Fruit fly (Drosophila melanogaster) whole organism, embryonic: ENCODE data around the gene CG5214.

Source experiments
- Adf1 ChIP-seq: fragments of 200-800 bp; sonication (Bioruptor generic); IDR thresholded peaks from 2 replicates; pipeline ENCODE4 v1.3.6; 2022; ENCODE audit warnings: missing biosample characterization, missing genetic modification characterization
- Aef1 ChIP-seq: fragments of 200-800 bp; sonication (Bioruptor generic); IDR thresholded peaks from 3 replicates; pipeline ENCODE4 v1.3.6; 2022; ENCODE audit warnings: missing biosample characterization, missing genetic modification characterization
- Awh ChIP-seq: fragments of 200-800 bp; sonication (Bioruptor generic); IDR thresholded peaks from 2 replicates; pipeline ENCODE4, ENCODE4 v1.3.6; 2022; ENCODE audit warnings: missing biosample characterization, missing genetic modification characterization
- B-H1 ChIP-seq: fragments of 200-800 bp; sonication (Bioruptor generic); IDR thresholded peaks from 3 replicates; pipeline ENCODE4 v1.3.6; 2022; ENCODE audit warnings: missing biosample characterization, missing genetic modification characterization
- CG10462 ChIP-seq: fragments of 200-800 bp; sonication (Bioruptor generic); optimal IDR thresholded peaks from 2 replicates; lab custom pipeline; 2016; ENCODE audit warnings: missing biosample characterization, missing genetic modification characterization
- CG11456 ChIP-seq: fragments of 200-800 bp; sonication (Bioruptor generic); IDR thresholded peaks from 3 replicates; pipeline ENCODE4 v1.3.6; 2022; ENCODE audit warnings: missing biosample characterization, missing genetic modification characterization
- CG12155 ChIP-seq: fragments of 200-800 bp; sonication (Bioruptor generic); optimal IDR thresholded peaks from 3 replicates; lab custom pipeline; 2016; ENCODE audit warnings: missing biosample characterization, missing genetic modification characterization
- CG12299 ChIP-seq: fragments of 200-800 bp; sonication (Bioruptor generic); optimal IDR thresholded peaks from 2 replicates; lab custom pipeline; 2018; ENCODE audit warnings: missing biosample characterization, mild to moderate bottlenecking, missing genetic modification characterization
- CG12391 ChIP-seq: fragments of 200-800 bp; sonication (Bioruptor generic); optimal IDR thresholded peaks from 3 replicates; lab custom pipeline; 2018; ENCODE audit warnings: missing biosample characterization, mild to moderate bottlenecking, missing genetic modification characterization, moderate library complexity
- CG12744 ChIP-seq: fragments of 200-800 bp; sonication (Bioruptor generic); optimal IDR thresholded peaks from 2 replicates; lab custom pipeline; 2016; ENCODE audit warnings: missing biosample characterization, missing genetic modification characterization
- CG14050 ChIP-seq: fragments of 200-800 bp; sonication (Bioruptor generic); IDR thresholded peaks from 3 replicates; pipeline ENCODE4 v1.3.6; 2022; ENCODE audit warnings: missing biosample characterization, missing genetic modification characterization
- CG15601 ChIP-seq: fragments of 200-800 bp; sonication (Bioruptor generic); optimal IDR thresholded peaks from 3 replicates; lab custom pipeline; 2019; ENCODE audit warnings: missing biosample characterization, mild to moderate bottlenecking, missing genetic modification characterization, moderate library complexity
- CG16815 ChIP-seq: fragments of 200-800 bp; sonication (Bioruptor generic); optimal IDR thresholded peaks from 3 replicates; lab custom pipeline; 2017; ENCODE audit warnings: missing biosample characterization, mild to moderate bottlenecking, missing genetic modification characterization
- CG17385 ChIP-seq: fragments of 200-800 bp; sonication (Bioruptor generic); optimal IDR thresholded peaks from 3 replicates; lab custom pipeline; 2018; ENCODE audit warnings: missing biosample characterization, mild to moderate bottlenecking, missing genetic modification characterization
- CG3065 ChIP-seq: fragments of 200-800 bp; sonication (Bioruptor generic); optimal IDR thresholded peaks from 2 replicates; lab custom pipeline; 2016; ENCODE audit warnings: missing biosample characterization, missing genetic modification characterization
- CG31388 ChIP-seq: fragments of 200-800 bp; sonication (Bioruptor generic); optimal IDR thresholded peaks from 2 replicates; lab custom pipeline; 2016; ENCODE audit warnings: missing biosample characterization, missing genetic modification characterization
- CG33213 ChIP-seq: fragments of 200-800 bp; sonication (Bioruptor generic); optimal IDR thresholded peaks from 3 replicates; lab custom pipeline; 2016; ENCODE audit warnings: missing biosample characterization, missing genetic modification characterization
- CG4360 ChIP-seq: fragments of 200-800 bp; sonication (Bioruptor generic); IDR thresholded peaks from 2 replicates; pipeline ENCODE4 v1.3.6; 2022; ENCODE audit warnings: missing biosample characterization, missing genetic modification characterization
- CG5953 ChIP-seq: fragments of 200-800 bp; sonication (Bioruptor generic); IDR thresholded peaks from 2 replicates; pipeline ENCODE4 v1.3.6; 2022; ENCODE audit warnings: missing biosample characterization, missing genetic modification characterization
- CG6683 ChIP-seq: fragments of 200-800 bp; sonication (Bioruptor generic); optimal IDR thresholded peaks from 2 replicates; lab custom pipeline; 2017; ENCODE audit warnings: missing biosample characterization, mild to moderate bottlenecking, missing genetic modification characterization, missing genetic modification reagents
- CG8359 ChIP-seq: fragments of 200-800 bp; sonication (Bioruptor generic); optimal IDR thresholded peaks from 2 replicates; lab custom pipeline; 2017; ENCODE audit warnings: missing biosample characterization, mild to moderate bottlenecking, missing genetic modification characterization, borderline replicate concordance
- CG8388 ChIP-seq: fragments of 200-800 bp; sonication (Bioruptor generic); optimal IDR thresholded peaks from 2 replicates; lab custom pipeline; 2019; ENCODE audit warnings: missing biosample characterization, mild to moderate bottlenecking, missing genetic modification characterization, moderate library complexity
- CG9727 ChIP-seq: fragments of 200-800 bp; sonication (Bioruptor generic); optimal IDR thresholded peaks from 3 replicates; lab custom pipeline; 2017; ENCODE audit warnings: missing biosample characterization, mild to moderate bottlenecking, missing genetic modification characterization
- CTCF ChIP-seq: fragments of 200-800 bp; sonication (Bioruptor generic); optimal IDR thresholded peaks from 2 replicates; lab custom pipeline; 2017; ENCODE audit warnings: missing biosample characterization, mild to moderate bottlenecking, missing genetic modification characterization, moderate library complexity
- Dad ChIP-seq: fragments of 200-800 bp; sonication (Bioruptor generic); optimal IDR thresholded peaks from 3 replicates; lab custom pipeline; 2016; ENCODE audit warnings: missing biosample characterization, missing genetic modification characterization
- Dfd ChIP-seq, 2 experiments: fragments of >200 bp; optimal IDR thresholded peaks; 2 replicates each; lab custom pipeline; 2017; ENCODE audit warnings: missing biosample characterization in 2 of 2, missing genetic modification characterization in 2 of 2
- Dref ChIP-seq: fragments of 200-800 bp; sonication (Bioruptor generic); IDR thresholded peaks from 2 replicates; pipeline ENCODE4 v1.3.6; 2022; ENCODE audit warnings: missing biosample characterization, missing genetic modification characterization
- Ets97D ChIP-seq: fragments of 200-800 bp; sonication (Bioruptor generic); optimal IDR thresholded peaks from 3 replicates; lab custom pipeline; 2016; ENCODE audit warnings: missing biosample characterization, missing genetic modification characterization
- Gug ChIP-seq: fragments of 200-800 bp; sonication (Bioruptor generic); IDR thresholded peaks from 4 replicates; pipeline ENCODE4 v1.3.6; 2022; ENCODE audit warnings: missing biosample characterization, missing genetic modification characterization
- HLH54F ChIP-seq: fragments of 200-800 bp; sonication (Bioruptor generic); optimal IDR thresholded peaks from 3 replicates; lab custom pipeline; 2016; ENCODE audit warnings: missing biosample characterization, missing genetic modification characterization
- Hr3 ChIP-seq: fragments of 200-800 bp; sonication (Bioruptor generic); optimal IDR thresholded peaks from 3 replicates; lab custom pipeline; 2016; ENCODE audit warnings: missing biosample characterization, missing genetic modification characterization
- MESR4 ChIP-seq: fragments of 200-800 bp; sonication (Bioruptor generic); optimal IDR thresholded peaks from 2 replicates; lab custom pipeline; 2018; ENCODE audit warnings: missing biosample characterization, mild to moderate bottlenecking, missing genetic modification characterization, moderate library complexity
- Myb ChIP-seq: fragments of 200-800 bp; sonication (Bioruptor generic); optimal IDR thresholded peaks from 2 replicates; lab custom pipeline; 2016; ENCODE audit warnings: missing biosample characterization, missing genetic modification characterization
- Rx ChIP-seq: fragments of 200-800 bp; sonication (Bioruptor generic); IDR thresholded peaks from 2 replicates; pipeline ENCODE4 v1.3.6; 2022; ENCODE audit warnings: missing biosample characterization, missing genetic modification characterization
- Xbp1 ChIP-seq: fragments of 200-800 bp; sonication (Bioruptor generic); optimal IDR thresholded peaks from 3 replicates; lab custom pipeline; 2016; ENCODE audit warnings: missing biosample characterization, mild to moderate bottlenecking, missing genetic modification characterization
- bowl ChIP-seq: fragments of 200-800 bp; sonication (Bioruptor generic); IDR thresholded peaks from 2 replicates; pipeline ENCODE4 v1.3.6; 2022; ENCODE audit warnings: missing biosample characterization, missing genetic modification characterization
- bsh ChIP-seq, 2 experiments: fragments of 200-800 bp; sonication (Bioruptor generic); optimal IDR thresholded peaks; 2 replicates each; lab custom pipeline; 2017 to 2018; ENCODE audit warnings: mild to moderate bottlenecking in 2 of 2, missing biosample characterization in 2 of 2, missing genetic modification characterization in 2 of 2, moderate library complexity in 1 of 2
- caup ChIP-seq: fragments of 200-800 bp; sonication (Bioruptor generic); optimal IDR thresholded peaks from 3 replicates; lab custom pipeline; 2017; ENCODE audit warnings: missing biosample characterization, mild to moderate bottlenecking, missing genetic modification characterization, moderate library complexity; ENCODE audit not compliant: severe bottlenecking
- chn ChIP-seq: fragments of 200-800 bp; sonication (Bioruptor generic); optimal IDR thresholded peaks from 2 replicates; lab custom pipeline; 2016; ENCODE audit warnings: missing biosample characterization, missing genetic modification characterization
- corto ChIP-seq: fragments of 200-800 bp; sonication (Bioruptor generic); optimal IDR thresholded peaks from 2 replicates; lab custom pipeline; 2016; ENCODE audit warnings: missing biosample characterization, mild to moderate bottlenecking, missing genetic modification characterization, moderate library complexity
- dpn ChIP-seq, 2 experiments: fragments of 200-800 bp; sonication (Bioruptor generic); optimal IDR thresholded peaks; 3 replicates each; lab custom pipeline; 2016; ENCODE audit warnings: missing biosample characterization in 2 of 2, missing genetic modification characterization in 2 of 2
- gcm2 ChIP-seq: fragments of 200-800 bp; sonication (Bioruptor generic); optimal IDR thresholded peaks from 2 replicates; lab custom pipeline; 2016; ENCODE audit warnings: missing biosample characterization, missing genetic modification characterization
- grau ChIP-seq: fragments of 200-800 bp; optimal IDR thresholded peaks from 3 replicates; lab custom pipeline; 2019; ENCODE audit warnings: missing biosample characterization, mild to moderate bottlenecking, missing genetic modification characterization, moderate library complexity
- hth ChIP-seq: fragments of >200 bp; optimal IDR thresholded peaks from 2 replicates; lab custom pipeline; 2017; ENCODE audit warnings: inconsistent platforms
- insv ChIP-seq, 2 experiments: fragments of 200-800 bp; sonication (Bioruptor generic); optimal IDR thresholded peaks; 3 replicates each; lab custom pipeline; 2016 to 2018; ENCODE audit warnings: missing biosample characterization in 2 of 2, missing genetic modification characterization in 2 of 2
- phol ChIP-seq: fragments of 200-800 bp; sonication (Bioruptor generic); optimal IDR thresholded peaks from 3 replicates; lab custom pipeline; 2018; ENCODE audit warnings: missing biosample characterization, mild to moderate bottlenecking, missing genetic modification characterization, moderate library complexity
- sd ChIP-seq: fragments of 200-800 bp; sonication (Bioruptor generic); optimal IDR thresholded peaks from 3 replicates; lab custom pipeline; 2018; ENCODE audit warnings: missing biosample characterization, mild to moderate bottlenecking, missing genetic modification characterization, moderate library complexity
- seq ChIP-seq: fragments of 200-800 bp; sonication (Bioruptor generic); IDR thresholded peaks from 2 replicates; pipeline ENCODE4 v1.3.6; 2022; ENCODE audit warnings: missing biosample characterization, missing genetic modification characterization
- slp2 ChIP-seq: fragments of 200-800 bp; sonication (Bioruptor generic); optimal IDR thresholded peaks from 2 replicates; lab custom pipeline; 2016; ENCODE audit warnings: missing biosample characterization, missing genetic modification characterization
- ssp ChIP-seq: fragments of 200-800 bp; sonication (Bioruptor generic); IDR thresholded peaks from 2 replicates; pipeline ENCODE4 v1.3.6; 2022; ENCODE audit warnings: missing biosample characterization, missing genetic modification characterization
- tap ChIP-seq: fragments of 200-800 bp; optimal IDR thresholded peaks from 3 replicates; lab custom pipeline; 2019; ENCODE audit warnings: missing biosample characterization, mild to moderate bottlenecking, missing genetic modification characterization, moderate library complexity

Gene CG5214

dm6 chr3R:11196648-11197388 lies 47.3 kb upstream of the CG5214 start (continued):
- TF ChIP-seq CG17385 (peak; percentile 96), CG14050 (GFP tag; lab: Robert Waterston, UW) (peak; percentile 97), CG10462 (GFP tag; lab: Kevin White, UChicago) (peak; percentile 91), phol (tag; lab: Kevin White, UChicago) (peak; percentile 99), CG12744 (GFP tag; lab: Kevin White, UChicago) (peak; percentile 63), HLH54F (peak; percentile 92), Gug (GFP tag; lab: Robert Waterston, UW) (peak; percentile 97), CG3065 (GFP tag; lab: Kevin White, UChicago) (peak; percentile 92), CG12155 (peak; percentile 94), Dad (GFP tag; lab: Kevin White, UChicago) (peak; percentile 95), Hr3 (GFP tag; lab: Kevin White, UChicago) (peak; percentile 99), CG16815 (GFP tag; lab: Kevin White, UChicago) (peak; percentile 97), Adf1 (peak; percentile 88), caup (GFP tag; lab: Kevin White, UChicago) (peak; percentile 98), seq (GFP tag; lab: Robert Waterston, UW) (peak; percentile 98), Myb (peak; percentile 69), insv (GFP tag; optimal IDR thresholded peaks at IDR 0.05; lab: Kevin White, UChicago) (peak in 1 of 2 experiments; percentile 79), grau (peak; percentile 95), Ets97D (peak; percentile 85), slp2 (peak; percentile 95), B-H1 (GFP tag; lab: Robert Waterston, UW) (peak; percentile 98), CG33213 (GFP tag; lab: Kevin White, UChicago) (no peak), CG31388 (GFP tag; lab: Kevin White, UChicago) (peak; percentile 88), CG4360 (peak; percentile 70), Awh (GFP tag; lab: Robert Waterston, UW) (peak; percentile 97), CG12391 (peak; percentile 99), sd (peak; percentile 94), CG15601 (tag; lab: Kevin White, UChicago) (peak; percentile 98), dpn (GFP tag; optimal IDR thresholded peaks at IDR 0.05; lab: Kevin White, UChicago) (peak; percentile 96 to 97), Dfd (GFP tag; optimal IDR thresholded peaks at IDR 0.05; lab: Kevin White, UChicago) (peak in 1 of 2 experiments; percentile 95), gcm2 (GFP tag; lab: Kevin White, UChicago) (no peak), CG6683 (GFP tag; lab: Kevin White, UChicago) (peak; percentile 98), Rx (GFP tag; lab: Robert Waterston, UW) (peak; percentile 90), bowl (GFP tag; lab: Robert Waterston, UW) (peak; percentile 91), CG8359 (GFP tag; lab: Kevin White, UChicago) (peak; percentile 93), Dref (GFP tag; lab: Robert Waterston, UW) (peak; percentile 44), tap (tag; lab: Kevin White, UChicago) (peak; percentile 89), CG5953 (peak; percentile 96), CG11456 (GFP tag; lab: Robert Waterston, UW) (peak; percentile 98), chn (GFP tag; lab: Kevin White, UChicago) (peak; percentile 81), CTCF (GFP tag; lab: Kevin White, UChicago) (peak; percentile 67), MESR4 (GFP tag; lab: Kevin White, UChicago) (peak; percentile 19), CG8388 (GFP tag; lab: Kevin White, UChicago) (peak; percentile 98), ssp (GFP tag; lab: Robert Waterston, UW) (peak; percentile 95), hth (lab: Kevin White, UChicago) (no peak), CG9727 (GFP tag; lab: Kevin White, UChicago) (peak; percentile 100), Xbp1 (GFP tag; lab: Kevin White, UChicago) (peak; percentile 97), bsh (GFP tag; optimal IDR thresholded peaks at IDR 0.05; lab: Kevin White, UChicago) (peak in 1 of 2 experiments; percentile 98), corto (GFP tag; lab: Kevin White, UChicago) (peak; percentile 83), Aef1 (GFP tag; lab: Robert Waterston, UW) (peak; percentile 98), CG12299 (tag; lab: Kevin White, UChicago) (peak; percentile 97)
